Fruit fly (Drosophila melanogaster): ENCODE data around the gene Sas10.
A peak's percentile ranks its signal among the peaks of the same experiment; 100 is the strongest.

The Sas10 gene

DNA sequence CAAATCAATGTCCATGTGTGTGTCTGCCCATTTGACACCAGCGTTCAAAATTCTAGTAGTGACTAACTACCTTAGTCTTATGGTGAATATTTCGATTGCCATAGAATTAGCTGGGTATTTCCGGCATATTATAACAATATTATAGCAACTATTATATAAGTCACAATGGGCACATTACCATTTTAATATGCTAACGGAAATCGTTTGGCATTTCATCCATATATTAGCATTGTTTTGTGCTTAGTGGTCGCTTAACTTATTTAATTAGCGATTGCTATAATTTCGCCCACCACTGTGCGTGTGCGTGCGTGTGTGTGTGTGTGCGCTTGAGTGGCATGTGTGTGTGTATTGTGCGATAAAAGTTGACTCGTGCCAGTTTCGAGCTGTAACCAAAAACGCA lies 19.5 kb downstream of the Sas10 start (continued):
- TF ChIP-seq CG1832 (GFP tag; optimal IDR thresholded peaks at IDR 0.05) (no peak), CG3838 (GFP tag; optimal IDR thresholded peaks at IDR 0.05) (no peak), eyg (GFP tag; optimal IDR thresholded peaks at IDR 0.05) (no peak), CG13424 (tag; optimal IDR thresholded peaks at IDR 0.05) (peak; percentile 52), Oli (tag; optimal IDR thresholded peaks at IDR 0.05) (peak; percentile 27), CG10543 (GFP tag; optimal IDR thresholded peaks at IDR 0.05) (no peak), knrl (GFP tag; IDR thresholded peaks at IDR 0.05; ENCODE audit: partially characterized antibody) (no peak), h (optimal IDR thresholded peaks at IDR 0.05) (no peak), amos (GFP tag; IDR thresholded peaks at IDR 0.05; ENCODE audit: partially characterized antibody) (no peak), bab2 (GFP tag; optimal IDR thresholded peaks at IDR 0.05) (no peak), p53 (GFP tag; optimal IDR thresholded peaks at IDR 0.05) (no peak), salm (tag; optimal IDR thresholded peaks at IDR 0.05) (no peak), twi (tag; optimal IDR thresholded peaks at IDR 0.05) (no peak), peb (GFP tag; IDR thresholded peaks at IDR 0.05) (no peak), Max (GFP tag; optimal IDR thresholded peaks at IDR 0.05) (no peak), C15 (GFP tag; IDR thresholded peaks at IDR 0.05) (no peak), emc (GFP tag; optimal IDR thresholded peaks at IDR 0.05) (no peak), Sox102F (GFP tag; optimal IDR thresholded peaks at IDR 0.05) (peak; percentile 63), D19A (tag; optimal IDR thresholded peaks at IDR 0.05) (peak; percentile 29), CG16815 (GFP tag; optimal IDR thresholded peaks at IDR 0.05) (no peak), Atf-2 (GFP tag; optimal IDR thresholded peaks at IDR 0.05) (no peak), Bteb2 (GFP tag; optimal IDR thresholded peaks at IDR 0.05) (no peak), CG3726 (GFP tag; IDR thresholded peaks at IDR 0.05) (no peak), wek (GFP tag; optimal IDR thresholded peaks at IDR 0.05) (no peak), CG12104 (GFP tag; optimal IDR thresholded peaks at IDR 0.05) (no peak), HmgZ (tag; optimal IDR thresholded peaks at IDR 0.05) (peak; percentile 38), CG4404 (GFP tag; IDR thresholded peaks at IDR 0.05) (no peak), bcd (GFP tag; optimal IDR thresholded peaks at IDR 0.05) (peak; percentile 31), Sry-β (GFP tag; optimal IDR thresholded peaks at IDR 0.05) (no peak), Xrp1 (GFP tag; IDR thresholded peaks at IDR 0.05) (no peak), CG6791 (GFP tag; IDR thresholded peaks at IDR 0.05; ENCODE audit: partially characterized antibody) (no peak), Awh (GFP tag; IDR thresholded peaks at IDR 0.05) (no peak), shn (GFP tag; optimal IDR thresholded peaks at IDR 0.05) (no peak), pzg (GFP tag; optimal IDR thresholded peaks at IDR 0.05) (no peak), vnd (GFP tag; IDR thresholded peaks at IDR 0.05; ENCODE audit: partially characterized antibody) (no peak), eve (GFP tag; optimal IDR thresholded peaks at IDR 0.05) (no peak), zfh2 (GFP tag; optimal IDR thresholded peaks at IDR 0.05) (peak; percentile 35), NC2β (GFP tag; optimal IDR thresholded peaks at IDR 0.05) (no peak), CG17361 (GFP tag; IDR thresholded peaks at IDR 0.05) (peak; percentile 54; the same call in 2 of the 3 replicates), org-1 (GFP tag; optimal IDR thresholded peaks at IDR 0.05) (peak; percentile 32), CG12155 (GFP tag; optimal IDR thresholded peaks at IDR 0.05) (no peak), Hey (tag; optimal IDR thresholded peaks at IDR 0.05) (no peak), CG31365 (tag; optimal IDR thresholded peaks at IDR 0.05) (peak; percentile 28), sob (GFP tag; IDR thresholded peaks at IDR 0.05) (0 out of 2 replicates have a peak, but pooled peaks have one; percentile 20), CG18262 (tag; optimal IDR thresholded peaks at IDR 0.05) (peak; percentile 19), Jarid2 (GFP tag; optimal IDR thresholded peaks at IDR 0.05) (no peak), CG12769 (tag; optimal IDR thresholded peaks at IDR 0.05) (peak; percentile 65), Xbp1 (GFP tag; optimal IDR thresholded peaks at IDR 0.05) (peak; percentile 5), CG33213 (GFP tag; optimal IDR thresholded peaks at IDR 0.05) (no peak), Atf3 (GFP tag; optimal IDR thresholded peaks at IDR 0.05) (no peak), vvl (GFP tag; IDR thresholded peaks at IDR 0.05) (0 out of 2 replicates have a peak, but pooled peaks have one; percentile 40), HHEX (GFP tag; optimal IDR thresholded peaks at IDR 0.05) (peak; percentile 45)

Measured in whole organism, embryonic.